Worm (Caenorhabditis elegans): ENCODE results near the gene F55A11.7.

DNA sequence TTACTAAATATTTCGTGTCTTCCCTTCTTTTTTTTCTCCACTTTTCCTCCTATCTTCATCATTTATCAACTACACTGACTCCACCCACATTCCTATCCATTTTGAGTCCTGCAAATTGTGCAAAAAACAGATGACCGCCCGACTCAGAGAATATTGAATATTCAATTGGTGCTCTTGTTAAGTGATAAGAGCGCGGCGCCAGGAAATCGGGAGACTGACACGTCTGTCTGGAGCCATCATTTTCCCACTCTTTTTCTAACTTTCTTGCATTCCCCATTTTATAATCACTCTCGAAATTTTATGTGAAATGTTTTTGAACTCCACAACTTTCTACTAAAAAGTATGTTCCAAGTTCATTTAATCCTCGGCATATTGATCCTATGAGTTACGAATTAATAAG is 31.4 kb downstream of the F55A11.7 start:
- TF ChIP-seq ztf-29 (GFP tag; IDR thresholded peaks at IDR 0.05) (no peak), T22C8.4 (GFP tag; IDR thresholded peaks at IDR 0.05) (no peak), klf-2 (GFP tag; conservative IDR thresholded peaks at IDR 0.05) (no peak), flt-1 (GFP tag; IDR thresholded peaks at IDR 0.05) (no peak), med-1 (GFP tag; optimal IDR thresholded peaks at IDR 0.05; ENCODE audit: insufficient read depth) (no peak), cog-1 (tag; optimal IDR thresholded peaks at IDR 0.05) (no peak)
